Fruit fly (Drosophila melanogaster) whole organism, embryonic: ENCODE measurements around the gene Trhn.

Experiments
- ATbp ChIP-seq: fragments of 200-800 bp; sonication (Bioruptor generic); optimal IDR thresholded peaks from 2 replicates; lab custom pipeline; 2017; ENCODE audit warnings: missing biosample characterization, mild to moderate bottlenecking, missing genetic modification characterization, missing genetic modification reagents
- Atf-2 ChIP-seq: fragments of 200-800 bp; sonication (Bioruptor generic); optimal IDR thresholded peaks from 2 replicates; lab custom pipeline; 2016; ENCODE audit warnings: missing biosample characterization, missing genetic modification characterization
- BEAF-32 ChIP-seq: fragments of 200-800 bp; sonication (Bioruptor generic); optimal IDR thresholded peaks from 3 replicates; lab custom pipeline; 2017; ENCODE audit warnings: missing biosample characterization, missing genetic modification characterization, mild to moderate bottlenecking, moderate library complexity, missing genetic modification reagents
- Bdp1 ChIP-seq: fragments of 200-800 bp; sonication (Bioruptor generic); optimal IDR thresholded peaks from 3 replicates; lab custom pipeline; 2016; ENCODE audit warnings: missing biosample characterization, missing genetic modification characterization
- CG10321 ChIP-seq: fragments of 200-800 bp; sonication (Bioruptor generic); IDR thresholded peaks from 2 replicates; pipeline ENCODE4 v1.3.6; 2022; ENCODE audit warnings: missing biosample characterization, missing genetic modification characterization
- CG10431 ChIP-seq: fragments of 200-800 bp; sonication (Bioruptor generic); optimal IDR thresholded peaks from 3 replicates; lab custom pipeline; 2018; ENCODE audit warnings: missing biosample characterization, mild to moderate bottlenecking, missing genetic modification characterization
- CG13287 ChIP-seq: fragments of 200-800 bp; sonication (Bioruptor generic); IDR thresholded peaks from 2 replicates; pipeline ENCODE4 v1.3.6; 2022; ENCODE audit warnings: missing biosample characterization, missing genetic modification characterization; ENCODE audit not compliant: partially characterized antibody
- CG13894 ChIP-seq: fragments of 200-800 bp; sonication (Bioruptor generic); optimal IDR thresholded peaks from 3 replicates; lab custom pipeline; 2018; ENCODE audit warnings: missing biosample characterization, mild to moderate bottlenecking, missing genetic modification characterization, moderate library complexity
- CG14441 ChIP-seq: fragments of 200-800 bp; sonication (Bioruptor generic); IDR thresholded peaks from 2 replicates; pipeline ENCODE4 v1.3.6; 2022; ENCODE audit warnings: missing biosample characterization, missing genetic modification characterization
- CG1529 ChIP-seq: fragments of 200-800 bp; sonication (Bioruptor generic); optimal IDR thresholded peaks from 3 replicates; lab custom pipeline; 2018; ENCODE audit warnings: missing biosample characterization, missing genetic modification characterization
- CG15479 ChIP-seq: fragments of 200-800 bp; sonication (Bioruptor generic); optimal IDR thresholded peaks from 3 replicates; lab custom pipeline; 2019; ENCODE audit warnings: missing biosample characterization, mild to moderate bottlenecking, missing genetic modification characterization, moderate library complexity
- CG17612 ChIP-seq: fragments of 200-800 bp; sonication (Bioruptor generic); IDR thresholded peaks from 2 replicates; pipeline ENCODE4 v1.3.6; 2022; ENCODE audit warnings: missing biosample characterization, missing genetic modification characterization
- CG18619 ChIP-seq: fragments of 200-800 bp; sonication (Bioruptor generic); optimal IDR thresholded peaks from 3 replicates; lab custom pipeline; 2017; ENCODE audit warnings: missing biosample characterization, mild to moderate bottlenecking, missing genetic modification characterization
- CG2129 ChIP-seq: fragments of 200-800 bp; sonication (Bioruptor generic); IDR thresholded peaks from 2 replicates; pipeline ENCODE4 v1.3.6; 2022; ENCODE audit warnings: missing biosample characterization, missing genetic modification characterization; ENCODE audit not compliant: partially characterized antibody
- CG31224 ChIP-seq: fragments of 200-800 bp; sonication (Bioruptor generic); IDR thresholded peaks from 2 replicates; pipeline ENCODE4 v1.3.6; 2022; ENCODE audit warnings: missing biosample characterization, missing genetic modification characterization
- CG34376 ChIP-seq: fragments of 200-800 bp; sonication (Bioruptor generic); optimal IDR thresholded peaks from 2 replicates; lab custom pipeline; 2018; ENCODE audit warnings: missing biosample characterization, mild to moderate bottlenecking, missing genetic modification characterization
- CG3838 ChIP-seq: fragments of 200-800 bp; sonication (Bioruptor generic); optimal IDR thresholded peaks from 3 replicates; lab custom pipeline; 2016; ENCODE audit warnings: missing biosample characterization, missing genetic modification characterization
- CG4707 ChIP-seq: fragments of 200-800 bp; sonication (Bioruptor generic); optimal IDR thresholded peaks from 2 replicates; lab custom pipeline; 2018; ENCODE audit warnings: missing biosample characterization, mild to moderate bottlenecking, missing genetic modification characterization, moderate library complexity
- CG6765 ChIP-seq: fragments of 200-800 bp; sonication (Bioruptor generic); optimal IDR thresholded peaks from 3 replicates; lab custom pipeline; 2017; ENCODE audit warnings: missing biosample characterization, mild to moderate bottlenecking, missing genetic modification characterization
- CG6813 ChIP-seq: fragments of 200-800 bp; sonication (Bioruptor generic); optimal IDR thresholded peaks from 2 replicates; lab custom pipeline; 2017; ENCODE audit warnings: missing biosample characterization, missing genetic modification characterization, mild to moderate bottlenecking, moderate library complexity, missing genetic modification reagents
- CG8290 ChIP-seq, 3 experiments: fragments of 200-800 bp; sonication (Bioruptor generic); optimal IDR thresholded peaks; 2 replicates each; lab custom pipeline; 2016 to 2019; ENCODE audit warnings: missing biosample characterization in 3 of 3, missing genetic modification characterization in 3 of 3, mild to moderate bottlenecking in 2 of 3, moderate library complexity in 1 of 3
- CG8765 ChIP-seq: fragments of 200-800 bp; sonication (Bioruptor generic); IDR thresholded peaks from 2 replicates; pipeline ENCODE4 v1.3.6; 2022; ENCODE audit warnings: missing biosample characterization, missing genetic modification characterization
- CG9727 ChIP-seq: fragments of 200-800 bp; sonication (Bioruptor generic); optimal IDR thresholded peaks from 3 replicates; lab custom pipeline; 2017; ENCODE audit warnings: missing biosample characterization, mild to moderate bottlenecking, missing genetic modification characterization
- D19B ChIP-seq: fragments of 200-800 bp; sonication (Bioruptor generic); optimal IDR thresholded peaks from 2 replicates; lab custom pipeline; 2017; ENCODE audit warnings: missing biosample characterization, mild to moderate bottlenecking, missing genetic modification characterization
- HHEX ChIP-seq: fragments of 200-800 bp; sonication (Bioruptor generic); optimal IDR thresholded peaks from 3 replicates; lab custom pipeline; 2017; ENCODE audit warnings: missing biosample characterization, mild to moderate bottlenecking, missing genetic modification characterization, missing genetic modification reagents
- HLHmδ ChIP-seq: fragments of 200-800 bp; sonication (Bioruptor generic); optimal IDR thresholded peaks from 2 replicates; lab custom pipeline; 2018; ENCODE audit warnings: missing biosample characterization, mild to moderate bottlenecking, missing genetic modification characterization, moderate library complexity
- Hand ChIP-seq: fragments of 200-800 bp; sonication (Bioruptor generic); optimal IDR thresholded peaks from 2 replicates; lab custom pipeline; 2017; ENCODE audit warnings: mild to moderate bottlenecking, missing biosample characterization, missing genetic modification reagents, missing genetic modification characterization
- HmgZ ChIP-seq: fragments of 200-800 bp; sonication (Bioruptor generic); optimal IDR thresholded peaks from 2 replicates; lab custom pipeline; 2018; ENCODE audit warnings: missing biosample characterization, mild to moderate bottlenecking, missing genetic modification characterization
- Six4 ChIP-seq: fragments of 200-800 bp; sonication (Bioruptor generic); optimal IDR thresholded peaks from 2 replicates; lab custom pipeline; 2016; ENCODE audit warnings: missing biosample characterization, missing genetic modification characterization
- Stat92E ChIP-seq, 3 experiments: fragments of >200 bp in 2 of 3; fragments of 200-800 bp in 1 of 3; sonication (Bioruptor generic) in 1 of 3; optimal IDR thresholded peaks; 2 replicates each; lab custom pipeline; 2017 to 2019; ENCODE audit warnings: missing biosample characterization in 3 of 3, missing genetic modification characterization in 3 of 3, mild to moderate bottlenecking in 1 of 3, moderate library complexity in 1 of 3
- TFAM ChIP-seq: fragments of 200-800 bp; sonication (Bioruptor generic); optimal IDR thresholded peaks from 2 replicates; lab custom pipeline; 2017; ENCODE audit warnings: missing biosample characterization, missing genetic modification characterization, inconsistent platforms
- Taf1 ChIP-seq: fragments of 200-800 bp; sonication (Bioruptor generic); IDR thresholded peaks from 2 replicates; pipeline ENCODE4 v1.3.6; 2022; ENCODE audit warnings: missing biosample characterization, missing genetic modification characterization
- cato ChIP-seq: fragments of 200-800 bp; sonication (Bioruptor generic); optimal IDR thresholded peaks from 2 replicates; lab custom pipeline; 2016; ENCODE audit warnings: missing biosample characterization, missing genetic modification characterization, borderline replicate concordance
- corto ChIP-seq: fragments of 200-800 bp; sonication (Bioruptor generic); optimal IDR thresholded peaks from 2 replicates; lab custom pipeline; 2016; ENCODE audit warnings: missing biosample characterization, mild to moderate bottlenecking, missing genetic modification characterization, moderate library complexity
- eve ChIP-seq, 2 experiments: fragments of >200 bp; optimal IDR thresholded peaks; 2 replicates each; lab custom pipeline; 2017; ENCODE audit warnings: missing biosample characterization in 2 of 2, missing genetic modification characterization in 2 of 2
- fd64A ChIP-seq: fragments of 200-800 bp; sonication (Bioruptor generic); optimal IDR thresholded peaks from 3 replicates; lab custom pipeline; 2018; ENCODE audit warnings: missing biosample characterization, mild to moderate bottlenecking, missing genetic modification characterization
- hkb ChIP-seq, 2 experiments: fragments of 200-800 bp in 1 of 2; fragments of >200 bp in 1 of 2; sonication (Bioruptor generic) in 1 of 2; IDR thresholded peaks in 1 of 2; optimal IDR thresholded peaks in 1 of 2; 2 replicates each; pipeline versions ENCODE4 v1.3.6 to Lab custom; 2017 to 2022; ENCODE audit warnings: missing biosample characterization in 1 of 2, missing genetic modification characterization in 1 of 2
- inv ChIP-seq: fragments of 200-800 bp; sonication (Bioruptor generic); IDR thresholded peaks from 2 replicates; pipeline ENCODE4 v1.3.6; 2022; ENCODE audit warnings: missing biosample characterization, missing genetic modification characterization; ENCODE audit not compliant: partially characterized antibody
- kay ChIP-seq: fragments of 200-800 bp; sonication (Bioruptor generic); optimal IDR thresholded peaks from 2 replicates; lab custom pipeline; 2016; ENCODE audit warnings: missing biosample characterization, missing genetic modification characterization
- klu ChIP-seq: fragments of 200-800 bp; sonication (Bioruptor generic); IDR thresholded peaks from 2 replicates; pipeline ENCODE4 v1.3.6; 2022; ENCODE audit warnings: missing biosample characterization, missing genetic modification characterization
- phol ChIP-seq: fragments of 200-800 bp; sonication (Bioruptor generic); optimal IDR thresholded peaks from 3 replicates; lab custom pipeline; 2018; ENCODE audit warnings: missing biosample characterization, mild to moderate bottlenecking, missing genetic modification characterization, moderate library complexity
- pita ChIP-seq: fragments of 200-800 bp; sonication (Bioruptor generic); optimal IDR thresholded peaks from 2 replicates; lab custom pipeline; 2017; ENCODE audit warnings: missing biosample characterization, mild to moderate bottlenecking, missing genetic modification characterization
- ranshi ChIP-seq: fragments of 200-800 bp; sonication (Bioruptor generic); IDR thresholded peaks from 2 replicates; pipeline ENCODE4 v1.3.6; 2022; ENCODE audit warnings: missing biosample characterization, missing genetic modification characterization
- row ChIP-seq: fragments of 200-800 bp; sonication (Bioruptor generic); IDR thresholded peaks from 3 replicates; pipeline ENCODE4 v1.3.6; 2022; ENCODE audit warnings: missing biosample characterization, missing genetic modification characterization
- run ChIP-seq: fragments of 200-800 bp; sonication (Bioruptor generic); optimal IDR thresholded peaks from 3 replicates; lab custom pipeline; 2018; ENCODE audit warnings: missing biosample characterization, mild to moderate bottlenecking, missing genetic modification characterization
- sens ChIP-seq: fragments of 200-800 bp; sonication (Bioruptor generic); peaks from one replicate; lab custom pipeline; 2016; ENCODE audit warnings: missing biosample characterization, missing genetic modification characterization
- sqz ChIP-seq: fragments of 200-800 bp; sonication (Bioruptor generic); optimal IDR thresholded peaks from 3 replicates; lab custom pipeline; 2018; ENCODE audit warnings: missing biosample characterization, mild to moderate bottlenecking, missing genetic modification characterization
- stwl ChIP-seq: fragments of 200-800 bp; sonication (Bioruptor generic); optimal IDR thresholded peaks from 3 replicates; lab custom pipeline; 2018; ENCODE audit warnings: missing biosample characterization, mild to moderate bottlenecking, missing genetic modification characterization, moderate library complexity
- tap ChIP-seq: fragments of 200-800 bp; optimal IDR thresholded peaks from 3 replicates; lab custom pipeline; 2019; ENCODE audit warnings: missing biosample characterization, mild to moderate bottlenecking, missing genetic modification characterization, moderate library complexity

Gene Trhn

dm6 chr3L:1169617-1170016 is 23.4 kb downstream of the Trhn start (continued):
- TF ChIP-seq CG6813 (GFP tag; lab: Kevin White, UChicago) (peak; percentile 39), Hand (GFP tag; lab: Kevin White, UChicago) (peak; percentile 7), CG3838 (GFP tag; lab: Kevin White, UChicago) (no peak), CG6765 (GFP tag; lab: Kevin White, UChicago) (peak; percentile 9), CG2129 (GFP tag; lab: Robert Waterston, UW) (no peak), CG4707 (no peak), CG14441 (GFP tag; lab: Robert Waterston, UW) (peak; percentile 41), CG10431 (GFP tag; lab: Kevin White, UChicago) (peak; percentile 20), Six4 (GFP tag; lab: Kevin White, UChicago) (no peak), eve (GFP tag; optimal IDR thresholded peaks at IDR 0.05; lab: Kevin White, UChicago) (no peak), kay (GFP tag; lab: Kevin White, UChicago) (no peak), ranshi (GFP tag; lab: Robert Waterston, UW) (no peak), Stat92E (GFP tag; optimal IDR thresholded peaks at IDR 0.05; lab: Kevin White, UChicago) (no peak), CG13894 (no peak), BEAF-32 (GFP tag; lab: Kevin White, UChicago) (no peak), tap (tag; lab: Kevin White, UChicago) (peak; percentile 7), CG31224 (GFP tag; lab: Robert Waterston, UW) (0 out of 2 replicates have a peak, but pooled peaks have one; percentile 13), row (GFP tag; lab: Robert Waterston, UW) (peak; percentile 28; the same call in 1 of the 3 replicates), corto (no peak), phol (no peak), CG15479 (no peak), CG8290 (GFP tag; optimal IDR thresholded peaks at IDR 0.05; lab: Kevin White, UChicago) (no peak), CG8290 (tag; optimal IDR thresholded peaks at IDR 0.05; lab: Kevin White, UChicago) (no peak), CG1529 (GFP tag; lab: Kevin White, UChicago) (peak; percentile 26), inv (GFP tag; lab: Robert Waterston, UW) (no peak), TFAM (GFP tag; lab: Kevin White, UChicago) (no peak), hkb (optimal IDR thresholded peaks at IDR 0.05; lab: Kevin White, UChicago) (no peak), hkb (GFP tag; IDR thresholded peaks at IDR 0.05; lab: Robert Waterston, UW) (no peak), D19B (GFP tag; lab: Kevin White, UChicago) (no peak), CG9727 (GFP tag; lab: Kevin White, UChicago) (peak; percentile 24), run (tag; lab: Kevin White, UChicago) (peak; percentile 31), fd64A (GFP tag; lab: Kevin White, UChicago) (no peak), ATbp (peak; percentile 19), klu (GFP tag; lab: Robert Waterston, UW) (no peak), CG18619 (no peak), CG10321 (GFP tag; lab: Robert Waterston, UW) (no peak), Bdp1 (GFP tag; lab: Kevin White, UChicago) (no peak), HHEX (no peak), CG8765 (GFP tag; lab: Robert Waterston, UW) (no peak), HmgZ (no peak), HLHmδ (GFP tag; lab: Kevin White, UChicago) (no peak), Atf-2 (no peak), sens (GFP tag; lab: Kevin White, UChicago) (peak; percentile 89), Taf1 (no peak), CG17612 (GFP tag; lab: Robert Waterston, UW) (no peak), pita (no peak), CG34376 (GFP tag; lab: Kevin White, UChicago) (peak; percentile 55), stwl (tag; lab: Kevin White, UChicago) (no peak), sqz (GFP tag; lab: Kevin White, UChicago) (peak; percentile 36), CG13287 (GFP tag; lab: Robert Waterston, UW) (no peak), cato (GFP tag; lab: Kevin White, UChicago) (no peak)
